Fruit fly (Drosophila melanogaster) whole organism, wandering third instar larva: Measurements from ENCODE around the gene CG33178.

Experiments
- Abd-B ChIP-seq: fragments of >200 bp; optimal IDR thresholded peaks from 2 replicates; lab custom pipeline; 2017; ENCODE audit warnings: missing biosample characterization, missing genetic modification characterization
- CG9705 ChIP-seq: fragments of 200-800 bp; sonication (Bioruptor generic); optimal IDR thresholded peaks from 2 replicates; lab custom pipeline; 2018; ENCODE audit warnings: missing biosample characterization, mild to moderate bottlenecking, missing genetic modification characterization
- Dif ChIP-seq: fragments of 200-275, 200-300 bp; sonication (Bioruptor generic); optimal IDR thresholded peaks from 2 replicates; lab custom pipeline; 2018; ENCODE audit warnings: missing biosample characterization, missing genetic modification characterization; ENCODE audit not compliant: partially characterized antibody
- GATAd ChIP-seq: sonication (Bioruptor generic); optimal IDR thresholded peaks from 2 replicates; lab custom pipeline; 2016; ENCODE audit warnings: missing biosample characterization, missing genetic modification characterization
- HLH106 ChIP-seq: fragments of 200-800 bp; optimal IDR thresholded peaks from 3 replicates; lab custom pipeline; 2019; ENCODE audit warnings: missing biosample characterization, mild to moderate bottlenecking, missing genetic modification characterization, moderate library complexity
- Hnf4 ChIP-seq: fragments of 200-800 bp; sonication (Bioruptor generic); optimal IDR thresholded peaks from 2 replicates; lab custom pipeline; 2016; ENCODE audit warnings: missing biosample characterization, mild to moderate bottlenecking, missing genetic modification characterization
- Hr78 ChIP-seq: fragments of >200 bp; optimal IDR thresholded peaks from 2 replicates; lab custom pipeline; 2017; ENCODE audit warnings: missing biosample characterization, missing genetic modification characterization
- Jra ChIP-seq: sonication (Bioruptor generic); optimal IDR thresholded peaks from 2 replicates; lab custom pipeline; 2016; ENCODE audit warnings: missing biosample characterization, missing genetic modification characterization
- Myc ChIP-seq: fragments of >200 bp; optimal IDR thresholded peaks from 2 replicates; lab custom pipeline; 2017
- OdsH ChIP-seq: fragments of 200-800 bp; sonication (Bioruptor generic); optimal IDR thresholded peaks from 2 replicates; lab custom pipeline; 2016; ENCODE audit warnings: missing biosample characterization, mild to moderate bottlenecking, missing genetic modification characterization
- Rel ChIP-seq, 2 experiments: fragments of 200-800 bp; sonication (Bioruptor generic) in 1 of 2; optimal IDR thresholded peaks; 2 replicates in 1 of 2; 3 replicates in 1 of 2; lab custom pipeline; 2016 to 2019; ENCODE audit warnings: mild to moderate bottlenecking in 2 of 2, missing biosample characterization in 2 of 2, missing genetic modification characterization in 2 of 2, moderate library complexity in 1 of 2
- Sp1 ChIP-seq: fragments of 200-800 bp; sonication (Bioruptor generic); optimal IDR thresholded peaks from 3 replicates; lab custom pipeline; 2019; ENCODE audit warnings: missing biosample characterization, mild to moderate bottlenecking, missing genetic modification characterization, moderate library complexity
- Vsx2 ChIP-seq: fragments of 200-300, 225-300 bp; sonication (Bioruptor generic); optimal IDR thresholded peaks from 2 replicates; lab custom pipeline; 2018; ENCODE audit warnings: missing biosample characterization, missing genetic modification characterization; ENCODE audit not compliant: partially characterized antibody
- br ChIP-seq: fragments of 200-800 bp; sonication (Bioruptor generic); optimal IDR thresholded peaks from 2 replicates; lab custom pipeline; 2016; ENCODE audit warnings: missing biosample characterization, missing genetic modification characterization
- brk ChIP-seq: fragments of 200-800 bp; sonication (Bioruptor generic); optimal IDR thresholded peaks from 2 replicates; lab custom pipeline; 2016; ENCODE audit warnings: missing biosample characterization, mild to moderate bottlenecking, missing genetic modification characterization
- dl ChIP-seq, 2 experiments: fragments of 175-275, 200-275 bp in 1 of 2; fragments of 200-275 bp in 1 of 2; sonication (Bioruptor generic); optimal IDR thresholded peaks; lab custom pipeline; 2018; ENCODE audit warnings: mild to moderate bottlenecking in 2 of 2, missing biosample characterization in 2 of 2, missing genetic modification characterization in 2 of 2, moderate library complexity in 2 of 2; ENCODE audit not compliant: partially characterized antibody in 2 of 2, insufficient read depth in 1 of 2
- dmrt93B ChIP-seq: fragments of 200-800 bp; sonication (Bioruptor generic); optimal IDR thresholded peaks from 2 replicates; lab custom pipeline; 2018; ENCODE audit warnings: missing biosample characterization, mild to moderate bottlenecking, missing genetic modification characterization
- dsf ChIP-seq: sonication (Bioruptor generic); optimal IDR thresholded peaks from 2 replicates; lab custom pipeline; 2016; ENCODE audit warnings: missing biosample characterization, missing genetic modification characterization, borderline replicate concordance
- ey ChIP-seq: fragments of 200-800 bp; sonication (Bioruptor generic); optimal IDR thresholded peaks from 2 replicates; lab custom pipeline; 2016; ENCODE audit warnings: missing biosample characterization, missing genetic modification characterization
- foxo ChIP-seq, 2 experiments: fragments of 200-800 bp; sonication (Bioruptor generic); optimal IDR thresholded peaks; 2 replicates in 1 of 2; 3 replicates in 1 of 2; lab custom pipeline; 2016 to 2017; ENCODE audit warnings: missing biosample characterization in 2 of 2, missing genetic modification characterization in 2 of 2
- fru ChIP-seq: fragments of 200-800 bp; sonication (Bioruptor generic); optimal IDR thresholded peaks from 3 replicates; lab custom pipeline; 2016; ENCODE audit warnings: missing biosample characterization, mild to moderate bottlenecking, missing genetic modification characterization
- h ChIP-seq: fragments of 200-800 bp; sonication (Bioruptor generic); optimal IDR thresholded peaks from 3 replicates; lab custom pipeline; 2016; ENCODE audit warnings: missing biosample characterization, mild to moderate bottlenecking, missing genetic modification characterization
- jim ChIP-seq: fragments of 175-275, 200-325 bp; sonication (Bioruptor generic); optimal IDR thresholded peaks from 2 replicates; lab custom pipeline; 2016; ENCODE audit warnings: missing biosample characterization, mild to moderate bottlenecking, missing genetic modification characterization
- lola ChIP-seq: fragments of >200 bp; optimal IDR thresholded peaks from 2 replicates; lab custom pipeline; 2017; ENCODE audit warnings: missing biosample characterization, missing genetic modification characterization
- psq ChIP-seq: fragments of 200-800 bp; sonication (Bioruptor generic); optimal IDR thresholded peaks from 3 replicates; lab custom pipeline; 2017; ENCODE audit warnings: missing biosample characterization, mild to moderate bottlenecking, missing genetic modification characterization, moderate library complexity
- rgr ChIP-seq: fragments of 200-800 bp; sonication (Bioruptor generic); optimal IDR thresholded peaks from 3 replicates; lab custom pipeline; 2016; ENCODE audit warnings: missing biosample characterization, mild to moderate bottlenecking, missing genetic modification characterization
- sage ChIP-seq: fragments of 200-800 bp; sonication (Bioruptor generic); optimal IDR thresholded peaks from 2 replicates; lab custom pipeline; 2016; ENCODE audit warnings: missing biosample characterization, mild to moderate bottlenecking, missing genetic modification characterization
- sv ChIP-seq: fragments of 200-800 bp; sonication (Bioruptor generic); optimal IDR thresholded peaks from 3 replicates; lab custom pipeline; 2016; ENCODE audit warnings: missing biosample characterization, missing genetic modification characterization
- tai ChIP-seq: sonication (Bioruptor generic); optimal IDR thresholded peaks from 2 replicates; lab custom pipeline; 2016; ENCODE audit warnings: missing biosample characterization, missing genetic modification characterization
- usp ChIP-seq: fragments of >200 bp; optimal IDR thresholded peaks from 2 replicates; lab custom pipeline; 2017; ENCODE audit warnings: missing biosample characterization, missing genetic modification characterization
- woc ChIP-seq: sonication (Bioruptor generic); optimal IDR thresholded peaks from 2 replicates; lab custom pipeline; 2016; ENCODE audit warnings: missing biosample characterization, mild to moderate bottlenecking, missing genetic modification characterization

CG33178 gene

dm6 chrX:15085777-15086510 is 3.3 kb downstream of the CG33178 start, which contains the start of the genes CG15027 and Dbct:
Gene CG15027, minus strand, starts transcription at chrX:15085827.
Gene Dbct, plus strand, starts transcription at chrX:15086125.
- TF ChIP-seq sv (GFP tag; lab: Kevin White, UChicago) (no peak), GATAd (GFP tag; lab: Kevin White, UChicago) (no peak), Hnf4 (peak; percentile 63), rgr (peak; percentile 81), ey (GFP tag; lab: Kevin White, UChicago) (peak; percentile 58), CG9705 (peak; percentile 64), psq (GFP tag; lab: Kevin White, UChicago) (peak; percentile 69), Dif (GFP tag; lab: Kevin White, UChicago) (no peak), lola (GFP tag; lab: Kevin White, UChicago) (no peak), Sp1 (GFP tag; lab: Kevin White, UChicago) (peak; percentile 77), foxo (GFP tag; optimal IDR thresholded peaks at IDR 0.05; lab: Kevin White, UChicago) (peak in 1 of 2 experiments; percentile 83), tai (peak; percentile 70), Rel (GFP tag; optimal IDR thresholded peaks at IDR 0.05; lab: Kevin White, UChicago) (peak; percentile 2), Rel (tag; optimal IDR thresholded peaks at IDR 0.05; lab: Kevin White, UChicago) (peak; percentile 52), dsf (GFP tag; lab: Kevin White, UChicago) (peak; percentile 16), Jra (GFP tag; lab: Kevin White, UChicago) (peak; percentile 59), dmrt93B (peak; percentile 60), woc (GFP tag; lab: Kevin White, UChicago) (peak; percentile 47), OdsH (GFP tag; lab: Kevin White, UChicago) (peak; percentile 78), HLH106 (tag; lab: Kevin White, UChicago) (peak; percentile 87), h (GFP tag; lab: Kevin White, UChicago) (peak; percentile 82), Myc (lab: Kevin White, UChicago) (peak; percentile 49), Abd-B (GFP tag; lab: Kevin White, UChicago) (no peak), sage (GFP tag; lab: Kevin White, UChicago) (peak; percentile 56), usp (no peak), brk (peak; percentile 85), fru (GFP tag; lab: Kevin White, UChicago) (peak; percentile 67), br (GFP tag; lab: Kevin White, UChicago) (peak; percentile 42)
- TF ChIP-seq, all 38 proteins: peak for 21

DNA sequence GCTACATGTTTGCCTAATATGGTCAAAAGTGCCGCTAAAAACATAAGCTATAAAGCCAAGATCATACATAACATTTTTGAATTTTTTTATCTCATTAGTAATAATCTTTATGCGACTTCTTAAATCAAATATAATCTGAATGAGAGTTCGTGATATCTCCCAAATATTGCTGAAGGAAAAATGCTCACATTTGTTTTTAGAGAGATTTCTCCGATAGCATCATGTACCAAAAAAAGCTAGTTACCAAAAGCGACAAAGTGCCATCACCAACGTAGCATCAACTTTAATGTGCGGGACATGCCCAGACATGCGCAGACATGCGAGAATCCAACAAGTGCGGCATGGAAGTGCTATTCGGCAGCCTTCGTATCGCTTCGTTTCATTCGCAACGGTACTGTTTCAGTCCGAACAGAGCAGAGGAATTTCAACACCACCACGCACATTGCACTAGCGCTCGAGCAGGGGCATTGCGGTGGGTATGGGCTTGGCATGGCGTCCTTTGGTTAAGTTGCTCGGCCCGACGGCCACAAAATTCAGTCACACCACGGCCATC is 6.6 kb downstream of the CG33178 start, which contains the start of gene Rab3-GEF:
Rab3-GEF (plus strand) TSS at position 537 of the 553 bp plus-strand sequence.
- TF ChIP-seq foxo (GFP tag; optimal IDR thresholded peaks at IDR 0.05; lab: Kevin White, UChicago) (no peak), Vsx2 (no peak), Sp1 (GFP tag; lab: Kevin White, UChicago) (no peak), Hr78 (GFP tag; lab: Kevin White, UChicago) (no peak), dl (GFP tag; optimal IDR thresholded peaks at IDR 0.05; lab: Kevin White, UChicago; ENCODE audit: insufficient read depth in 1 of 2, partially characterized antibody in 2 of 2) (no peak), brk (no peak), usp (no peak), GATAd (GFP tag; lab: Kevin White, UChicago) (no peak), jim (GFP tag; lab: Kevin White, UChicago) (no peak), Abd-B (GFP tag; lab: Kevin White, UChicago) (no peak), rgr (no peak)

- TF ChIP-seq CG9705 (no peak), lola (GFP tag; lab: Kevin White, UChicago) (no peak), fru (GFP tag; lab: Kevin White, UChicago) (peak; percentile 27), Hnf4 (no peak), HLH106 (tag; lab: Kevin White, UChicago) (peak; percentile 30)
- TF ChIP-seq, all 38 proteins: peak for 2
These were observed 7.7 kb downstream of the CG33178 start for dm6 chrX:15090371-15090770.

DNA sequence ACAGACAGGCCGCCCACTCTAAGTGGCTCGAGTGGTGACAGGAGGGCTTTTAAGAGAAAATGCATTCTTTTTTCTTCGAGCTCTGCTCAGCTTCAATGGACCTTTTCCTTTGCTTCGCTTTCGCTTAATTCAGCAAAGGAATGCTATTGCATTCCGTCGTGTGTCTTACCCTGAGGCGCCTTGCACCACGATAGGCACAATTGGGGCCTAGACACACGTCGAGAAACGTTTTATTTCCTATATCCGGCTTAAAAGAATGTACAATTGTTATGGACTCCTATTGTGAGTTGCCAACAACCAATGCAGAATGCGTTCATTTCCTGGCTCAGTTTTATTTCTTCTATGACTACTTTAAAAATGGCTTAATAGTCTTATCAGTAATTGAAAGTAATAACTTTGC is 8.5 kb downstream of the CG33178 start:
- peak; percentile 82 for TF ChIP-seq Vsx2
- no peak for TF ChIP-seq Sp1 (GFP tag; lab: Kevin White, UChicago)
